Worm (Caenorhabditis elegans): Measurements from ENCODE around the gene W09G12.9.

DNA sequence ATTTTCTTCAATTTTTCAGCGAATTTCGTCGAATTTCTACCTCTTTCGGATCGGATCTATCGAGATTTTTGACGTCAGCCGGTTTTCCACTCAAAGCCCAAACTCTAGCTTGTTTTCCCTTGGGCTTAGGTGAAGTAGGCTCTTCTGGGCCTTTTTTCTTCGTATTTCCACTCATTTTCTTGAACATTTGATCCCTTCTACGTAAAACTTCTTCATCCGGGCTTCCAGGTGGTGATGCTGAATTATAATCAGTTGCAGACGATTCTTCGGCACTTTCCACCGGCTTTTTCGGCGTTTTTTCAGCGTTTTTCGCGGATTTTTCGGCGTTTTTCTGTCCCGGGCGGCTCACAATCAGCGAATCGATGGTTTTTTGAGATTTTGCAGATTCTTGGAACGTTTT is 21.8 kb downstream of the W09G12.9 start:
- TF ChIP-seq dao-5 (tag; optimal IDR thresholded peaks at IDR 0.05), result no peak
- no peak for TF ChIP-seq him-1 (tag; optimal IDR thresholded peaks at IDR 0.05)

Data from whole organism, L4/young adult.